Worm (Caenorhabditis elegans): ENCODE data around the gene C34H4.5.

- TF ChIP-seq ama-1 (optimal IDR thresholded peaks at IDR 0.05) (no peak), nhr-77 (tag; optimal IDR thresholded peaks at IDR 0.05) (no peak), ztf-11 (tag; optimal IDR thresholded peaks at IDR 0.05) (no peak), nhr-11 (tag; optimal IDR thresholded peaks at IDR 0.05) (no peak), nhr-28 (tag; optimal IDR thresholded peaks at IDR 0.05) (no peak), jun-1 (tag; optimal IDR thresholded peaks at IDR 0.05) (no peak)
Measured at ce11 chrIV:1555021-1555720, 5.1 kb upstream of the C34H4.5 start, which contains the start of gene C34H4.1.
